Worm (Caenorhabditis elegans) whole organism, L4 larva: Measurements from ENCODE around the gene T01C8.3.

ENCODE experiments used
- F10B5.3 ChIP-seq: sonication (generic microtip); optimal IDR thresholded peaks from 2 replicates; lab custom pipeline; 2016; ENCODE audit warnings: mild to moderate bottlenecking, missing genetic modification characterization, missing compliant biosample characterization
- F44E2.7 ChIP-seq: fragments of 200-800 bp; sonication (Bioruptor generic); IDR thresholded peaks from 2 replicates; pipeline ENCODE4 v2.1.2; 2022; ENCODE audit warnings: missing genetic modification characterization, missing compliant biosample characterization
- F49E8.2 ChIP-seq: sonication (generic microtip); optimal IDR thresholded peaks from 2 replicates; lab custom pipeline; 2016; ENCODE audit warnings: missing compliant biosample characterization, mild to moderate bottlenecking, missing genetic modification characterization, borderline replicate concordance
- T20F7.1 ChIP-seq: fragments of 200-800 bp; sonication (Bioruptor generic); optimal IDR thresholded peaks from 2 replicates; lab custom pipeline; 2018; ENCODE audit warnings: mild to moderate bottlenecking, missing genetic modification characterization, missing compliant biosample characterization
- Y105C5A.15 ChIP-seq: fragments of 200-800 bp; sonication (Bioruptor generic); IDR thresholded peaks from 2 replicates; pipeline ENCODE4 v1.3.6; 2022; ENCODE audit warnings: missing genetic modification characterization, missing compliant biosample characterization
- Y75B8A.6 ChIP-seq: fragments of 200-800 bp; sonication (Bioruptor generic); IDR thresholded peaks from 2 replicates; pipeline ENCODE4 v1.3.6; 2022; ENCODE audit warnings: missing genetic modification reagents, missing genetic modification characterization, missing compliant biosample characterization
- ZK337.2 ChIP-seq: fragments of 200-800 bp; sonication (Bioruptor generic); IDR thresholded peaks from 2 replicates; pipeline ENCODE4 v1.3.6; 2022; ENCODE audit warnings: missing genetic modification reagents, missing genetic modification characterization, missing compliant biosample characterization
- ZK546.5 ChIP-seq, 2 experiments: sonication (generic microtip); optimal IDR thresholded peaks; 2 replicates each; lab custom pipeline; 2017; ENCODE audit warnings: missing biosample characterization in 2 of 2, missing genetic modification characterization in 2 of 2
- aha-1 ChIP-seq: fragments of 150-350 bp; peaks from one replicate; lab custom pipeline; 2014; ENCODE audit warnings: missing biosample characterization, missing genetic modification characterization
- aly-2 ChIP-seq: sonication (generic microtip); optimal IDR thresholded peaks from 2 replicates; lab custom pipeline; 2018; ENCODE audit warnings: missing biosample characterization, missing genetic modification characterization
- attf-4 ChIP-seq: sonication (generic microtip); optimal IDR thresholded peaks from 3 replicates; lab custom pipeline; 2017; ENCODE audit warnings: missing biosample characterization, missing genetic modification characterization
- ceh-20 ChIP-seq: fragments of 200-800 bp; sonication (Bioruptor generic); IDR thresholded peaks from 2 replicates; pipeline ENCODE4 v1.3.6; 2022; ENCODE audit warnings: missing genetic modification reagents, missing genetic modification characterization, missing compliant biosample characterization
- ceh-28 ChIP-seq: fragments of 150-350 bp; optimal IDR thresholded peaks from 2 replicates; lab custom pipeline; 2014; ENCODE audit warnings: missing biosample characterization, missing genetic modification reagents, missing genetic modification characterization
- ceh-62 ChIP-seq: sonication (generic microtip); optimal IDR thresholded peaks from 2 replicates; lab custom pipeline; 2017; ENCODE audit warnings: missing biosample characterization, missing genetic modification characterization
- ces-1 ChIP-seq: fragments of 150-350 bp; sonication (generic microtip); optimal IDR thresholded peaks from 4 replicates; lab custom pipeline; 2014; ENCODE audit warnings: missing biosample characterization, missing genetic modification reagents, missing genetic modification characterization
- ctbp-1 ChIP-seq: fragments of 200-800 bp; sonication (Bioruptor generic); IDR thresholded peaks from 2 replicates; pipeline ENCODE4 v1.3.6; 2022; ENCODE audit warnings: missing genetic modification reagents, missing genetic modification characterization, missing compliant biosample characterization
- daf-12 ChIP-seq: fragments of 150-350 bp; optimal IDR thresholded peaks from 2 replicates; lab custom pipeline; 2014; ENCODE audit warnings: missing biosample characterization, missing genetic modification reagents, missing genetic modification characterization
- daf-16 ChIP-seq, 3 experiments: sonication (generic microtip); optimal IDR thresholded peaks; 2 replicates each; lab custom pipeline; 2016 to 2017; ENCODE audit warnings: missing genetic modification characterization in 3 of 3, missing genetic modification reagents in 3 of 3, mild to moderate bottlenecking in 2 of 3, missing compliant biosample characterization in 2 of 3, missing biosample characterization in 1 of 3, moderate library complexity in 1 of 3
- daf-19 ChIP-seq: fragments of 200-800 bp; sonication (Bioruptor generic); conservative IDR thresholded peaks from 2 replicates; pipeline ENCODE4 v1.3.6; 2022; ENCODE audit warnings: missing genetic modification characterization, missing compliant biosample characterization
- dmd-6 ChIP-seq: fragments of 200-800 bp; sonication (Bioruptor generic); IDR thresholded peaks from 2 replicates; pipeline ENCODE4 v1.3.6; 2022; ENCODE audit warnings: missing genetic modification reagents, missing genetic modification characterization, missing compliant biosample characterization
- dpl-1 ChIP-seq: fragments of 150-350 bp; optimal IDR thresholded peaks from 2 replicates; lab custom pipeline; 2014; ENCODE audit warnings: missing biosample characterization, missing genetic modification reagents, missing genetic modification characterization
- duxl-1 ChIP-seq: sonication (generic microtip); optimal IDR thresholded peaks from 2 replicates; lab custom pipeline; 2016; ENCODE audit warnings: mild to moderate bottlenecking, missing genetic modification characterization, moderate library complexity, missing compliant biosample characterization; ENCODE audit not compliant: poor library complexity
- egl-43 ChIP-seq: fragments of 200-800 bp; sonication (Bioruptor generic); IDR thresholded peaks from 2 replicates; pipeline ENCODE4 v1.3.6; 2022; ENCODE audit warnings: missing genetic modification reagents, missing genetic modification characterization, missing compliant biosample characterization
- fkh-10 ChIP-seq: fragments of 150-350 bp; optimal IDR thresholded peaks from 2 replicates; lab custom pipeline; 2014; ENCODE audit warnings: missing biosample characterization, missing genetic modification reagents, missing genetic modification characterization
- gei-8 ChIP-seq: fragments of 200-800 bp; sonication (Bioruptor generic); optimal IDR thresholded peaks from 2 replicates; lab custom pipeline; 2018; ENCODE audit warnings: mild to moderate bottlenecking, missing genetic modification characterization, missing compliant biosample characterization
- hif-1 ChIP-seq, 2 experiments: sonication (generic microtip); optimal IDR thresholded peaks; 2 replicates each; lab custom pipeline; 2016 to 2017; ENCODE audit warnings: missing compliant biosample characterization in 2 of 2, missing genetic modification characterization in 2 of 2, missing genetic modification reagents in 2 of 2, missing genotype in 2 of 2, mild to moderate bottlenecking in 1 of 2
- lin-1 ChIP-seq: fragments of 200-800 bp; sonication (Bioruptor generic); IDR thresholded peaks from 2 replicates; pipeline ENCODE4 v1.3.6; 2022; ENCODE audit warnings: missing genetic modification reagents, missing genetic modification characterization, missing compliant biosample characterization
- lin-15B ChIP-seq: fragments of 150-350 bp; sonication (generic microtip); optimal IDR thresholded peaks from 3 replicates; lab custom pipeline; 2014; ENCODE audit warnings: missing biosample characterization, missing genetic modification characterization
- lin-38 ChIP-seq: fragments of 200-800 bp; sonication (Bioruptor generic); IDR thresholded peaks from 2 replicates; pipeline ENCODE4 v1.3.6; 2022; ENCODE audit warnings: missing genetic modification reagents, missing genetic modification characterization, missing compliant biosample characterization
- lsy-2 ChIP-seq, 2 experiments: fragments of 150-350 bp in 1 of 2; sonication (generic microtip) in 1 of 2; optimal IDR thresholded peaks; 2 replicates each; lab custom pipeline; 2014 to 2017; ENCODE audit warnings: missing biosample characterization in 2 of 2, missing genetic modification characterization in 2 of 2
- madf-9 ChIP-seq: fragments of 200-800 bp; sonication (Bioruptor generic); conservative IDR thresholded peaks from 2 replicates; pipeline ENCODE4 v1.3.6; 2022; ENCODE audit warnings: missing genetic modification reagents, missing genetic modification characterization, missing compliant biosample characterization
- mxl-2 ChIP-seq: fragments of 200-800 bp; sonication (Bioruptor generic); conservative IDR thresholded peaks from 2 replicates; pipeline ENCODE4 v1.3.6; 2022; ENCODE audit warnings: missing genetic modification reagents, missing genetic modification characterization, missing compliant biosample characterization
- nhr-10 ChIP-seq: fragments of 150-350 bp; optimal IDR thresholded peaks from 2 replicates; lab custom pipeline; 2014; ENCODE audit warnings: missing biosample characterization, missing genetic modification characterization
- nhr-237 ChIP-seq: sonication (generic microtip); optimal IDR thresholded peaks from 2 replicates; lab custom pipeline; 2017; ENCODE audit warnings: missing biosample characterization, missing genetic modification characterization
- nhr-28 ChIP-seq: fragments of 150-350 bp; optimal IDR thresholded peaks from 2 replicates; lab custom pipeline; 2014; ENCODE audit warnings: missing biosample characterization, missing genetic modification characterization
- nhr-41 ChIP-seq: fragments of 200-800 bp; sonication (Bioruptor generic); IDR thresholded peaks from 2 replicates; pipeline ENCODE4 v1.3.6; 2022; ENCODE audit warnings: missing genetic modification reagents, missing genetic modification characterization, missing compliant biosample characterization
- nhr-48 ChIP-seq: sonication (generic microtip); optimal IDR thresholded peaks from 2 replicates; lab custom pipeline; 2016; ENCODE audit warnings: mild to moderate bottlenecking, missing genetic modification characterization, missing compliant biosample characterization
- nhr-6 ChIP-seq: fragments of 150-350 bp; optimal IDR thresholded peaks from 2 replicates; lab custom pipeline; 2014; ENCODE audit warnings: missing biosample characterization, missing genetic modification characterization
- php-3 ChIP-seq: fragments of 200-800 bp; sonication (Bioruptor generic); IDR thresholded peaks from 2 replicates; pipeline ENCODE4 v1.3.6; 2022; ENCODE audit warnings: missing genetic modification reagents, missing genetic modification characterization, missing compliant biosample characterization
- pqm-1 ChIP-seq: sonication (generic microtip); optimal IDR thresholded peaks from 2 replicates; lab custom pipeline; 2017; ENCODE audit warnings: missing biosample characterization, missing genetic modification characterization
- rbr-2 ChIP-seq: sonication (generic microtip); optimal IDR thresholded peaks from 2 replicates; lab custom pipeline; 2016; ENCODE audit warnings: missing genotype, missing genetic modification characterization, missing compliant biosample characterization
- sdz-12 ChIP-seq: fragments of 200-800 bp; sonication (Bioruptor generic); optimal IDR thresholded peaks from 2 replicates; lab custom pipeline; 2018; ENCODE audit warnings: mild to moderate bottlenecking, missing genetic modification characterization, missing compliant biosample characterization
- snpc-4 ChIP-seq: fragments of 150-350 bp; optimal IDR thresholded peaks from 2 replicates; lab custom pipeline; 2014; ENCODE audit warnings: missing biosample characterization, missing genetic modification characterization
- spr-1 ChIP-seq: sonication (generic microtip); optimal IDR thresholded peaks from 2 replicates; lab custom pipeline; 2016; ENCODE audit warnings: mild to moderate bottlenecking, missing genetic modification characterization, missing compliant biosample characterization
- unc-39 ChIP-seq: sonication (generic microtip); optimal IDR thresholded peaks from 2 replicates; lab custom pipeline; 2017; ENCODE audit warnings: missing biosample characterization, missing genetic modification characterization
- unc-62 ChIP-seq, 3 experiments: fragments of 150-350 bp in 1 of 3; sonication (generic microtip); optimal IDR thresholded peaks in 2 of 3; peaks in 1 of 3; 1 replicate in 1 of 3; 2 replicates in 2 of 3; lab custom pipeline; 2014 to 2017; ENCODE audit warnings: missing biosample characterization in 3 of 3, missing genetic modification characterization in 3 of 3, missing genetic modification reagents in 3 of 3, missing genotype in 1 of 3
- zag-1 ChIP-seq: fragments of 150-350 bp; optimal IDR thresholded peaks from 2 replicates; lab custom pipeline; 2014; ENCODE audit warnings: missing biosample characterization, missing genetic modification characterization
- zfp-2 ChIP-seq: sonication (generic microtip); optimal IDR thresholded peaks from 2 replicates; lab custom pipeline; 2016; ENCODE audit warnings: mild to moderate bottlenecking, missing genetic modification characterization, missing compliant biosample characterization
- zfp-3 ChIP-seq: fragments of 200-800 bp; sonication (Bioruptor generic); conservative IDR thresholded peaks from 2 replicates; pipeline ENCODE4 v1.3.6; 2022; ENCODE audit warnings: missing genetic modification reagents, missing genetic modification characterization, missing compliant biosample characterization
- zip-2 ChIP-seq: fragments of 150-350 bp; optimal IDR thresholded peaks from 2 replicates; lab custom pipeline; 2014; ENCODE audit warnings: missing biosample characterization, missing genetic modification characterization
- ztf-7 ChIP-seq: fragments of 150-350 bp; optimal IDR thresholded peaks from 2 replicates; lab custom pipeline; 2014; ENCODE audit warnings: missing biosample characterization, missing genetic modification characterization

Gene T01C8.3

DNA sequence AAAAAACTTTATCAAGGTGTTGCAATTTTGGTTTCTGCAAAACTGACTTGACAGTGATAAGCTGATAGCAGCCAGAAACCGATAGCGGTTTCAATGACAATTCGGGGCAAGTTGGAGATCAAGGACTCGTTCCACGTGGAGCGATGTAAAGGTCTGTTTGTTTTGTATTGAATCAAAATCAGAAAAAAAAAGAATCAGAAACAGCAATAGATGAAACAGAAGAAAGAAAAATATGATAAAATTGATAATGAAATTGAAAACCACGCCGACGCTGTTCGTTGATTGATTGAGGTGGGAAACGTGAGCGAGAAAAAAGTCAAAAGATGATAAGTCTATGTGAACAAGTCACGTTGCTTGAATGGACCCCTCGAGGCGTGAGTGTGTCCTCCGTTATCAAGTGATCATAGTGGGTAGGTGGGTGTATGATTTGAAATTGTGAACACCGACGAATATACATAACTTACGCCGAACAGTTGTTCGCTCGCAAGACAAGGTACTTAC, 7.6 kb downstream of the T01C8.3 start (continued):
- no peak for TF ChIP-seq F44E2.7 (GFP tag; lab: Robert Waterston, UW)
- TF ChIP-seq F49E8.2 = no peak
- no peak for TF ChIP-seq ceh-62 (tag; lab: Kevin White, UChicago)
- no peak for TF ChIP-seq ztf-7
- TF ChIP-seq ceh-28 = no peak
- TF ChIP-seq zip-2 (tag; lab: Kevin White, UChicago) = no peak
- no peak for TF ChIP-seq daf-19 (GFP tag; lab: Robert Waterston, UW)
- no peak for TF ChIP-seq ces-1 (GFP tag; lab: Kevin White, UChicago)
- TF ChIP-seq dpl-1 (GFP tag; lab: Kevin White, UChicago) = no peak
- peak in 1 of 2 experiments; percentile 80 for TF ChIP-seq unc-62 (GFP tag; optimal IDR thresholded peaks at IDR 0.05 in 1 of 2; lab: Kevin White, UChicago)
- no peak for TF ChIP-seq unc-62 (tag; optimal IDR thresholded peaks at IDR 0.05; lab: Kevin White, UChicago)
- no peak for TF ChIP-seq zag-1 (tag; lab: Kevin White, UChicago)
- TF ChIP-seq duxl-1 (tag; lab: Kevin White, UChicago) = no peak
- no peak for TF ChIP-seq snpc-4
- no peak for TF ChIP-seq hif-1 (tag; optimal IDR thresholded peaks at IDR 0.05; lab: Kevin White, UChicago)
- no peak for TF ChIP-seq fkh-10 (GFP tag; lab: Kevin White, UChicago)
- no peak for TF ChIP-seq ZK546.5 (tag; optimal IDR thresholded peaks at IDR 0.05; lab: Kevin White, UChicago)
- no peak for TF ChIP-seq daf-16 (GFP tag; optimal IDR thresholded peaks at IDR 0.05; lab: Kevin White, UChicago)
- TF ChIP-seq daf-16 (tag; optimal IDR thresholded peaks at IDR 0.05; lab: Kevin White, UChicago) = peak; percentile 20
- TF ChIP-seq aha-1 (tag; lab: Kevin White, UChicago) = no peak
- TF ChIP-seq lin-38 = no peak
- TF ChIP-seq mxl-2 (GFP tag; lab: Robert Waterston, UW) = no peak
- TF ChIP-seq gei-8 (GFP tag; lab: Kevin White, UChicago) = no peak
- TF ChIP-seq nhr-6 (tag; lab: Kevin White, UChicago) = no peak
- no peak for TF ChIP-seq ZK337.2
- no peak for TF ChIP-seq spr-1 (tag; lab: Kevin White, UChicago)
- TF ChIP-seq ctbp-1 (GFP tag; lab: Robert Waterston, UW) = no peak
- peak; percentile 64 for TF ChIP-seq nhr-28
- no peak for TF ChIP-seq Y75B8A.6
- TF ChIP-seq pqm-1 = peak; percentile 90
- no peak for TF ChIP-seq lin-1 (GFP tag; lab: Robert Waterston, UW)
- no peak for TF ChIP-seq attf-4 (tag; lab: Kevin White, UChicago)
- peak; percentile 77; the same call in 1 of the 2 replicates for TF ChIP-seq ceh-20 (GFP tag; lab: Robert Waterston, UW)
- no peak for TF ChIP-seq aly-2 (tag; lab: Kevin White, UChicago)
- no peak for TF ChIP-seq sdz-12 (GFP tag; lab: Kevin White, UChicago)
- TF ChIP-seq egl-43 (GFP tag; lab: Robert Waterston, UW) = no peak
- TF ChIP-seq daf-12 (tag; lab: Kevin White, UChicago) = no peak
- TF ChIP-seq madf-9 (GFP tag; lab: Robert Waterston, UW) = no peak

DNA sequence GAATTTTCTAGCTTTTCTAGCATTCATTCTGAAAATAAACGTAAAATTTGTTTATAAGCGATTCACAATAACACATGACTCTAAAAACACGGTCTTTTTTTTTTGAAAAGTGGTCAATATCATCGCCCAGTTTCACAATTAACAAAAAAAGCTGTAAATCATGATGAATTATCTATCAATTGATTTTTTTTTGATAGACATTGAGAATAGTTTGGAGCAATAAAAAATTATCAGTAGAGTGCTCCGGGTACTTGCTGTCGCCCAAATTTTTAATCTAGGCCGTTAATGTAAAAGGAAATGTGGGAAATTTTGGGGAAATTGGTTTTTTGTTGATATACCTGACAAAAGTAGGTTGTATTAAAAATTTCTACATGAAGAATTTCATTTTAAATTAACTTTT, 9.6 kb downstream of the T01C8.3 start:
- TF ChIP-seq Y105C5A.15 (no peak), daf-12 (tag; lab: Kevin White, UChicago) (no peak), ceh-20 (GFP tag; lab: Robert Waterston, UW) (peak; percentile 62; the same call in 1 of the 2 replicates), pqm-1 (peak; percentile 66), nhr-6 (tag; lab: Kevin White, UChicago) (no peak), ztf-7 (no peak), nhr-41 (GFP tag; lab: Robert Waterston, UW) (no peak), nhr-10 (tag; lab: Kevin White, UChicago) (no peak), dmd-6 (GFP tag; lab: Robert Waterston, UW) (peak; percentile 34; the same call in 1 of the 2 replicates), zfp-2 (no peak), unc-39 (tag; lab: Kevin White, UChicago) (no peak), zfp-3 (no peak), daf-16 (GFP tag; optimal IDR thresholded peaks at IDR 0.05; lab: Kevin White, UChicago) (no peak), daf-16 (tag; optimal IDR thresholded peaks at IDR 0.05; lab: Kevin White, UChicago) (no peak), php-3 (peak; percentile 51; the same call in 1 of the 2 replicates), rbr-2 (tag; lab: Kevin White, UChicago) (no peak), lin-15B (no peak), F10B5.3 (no peak), T20F7.1 (GFP tag; lab: Kevin White, UChicago) (no peak), Y75B8A.6 (no peak), nhr-237 (tag; lab: Kevin White, UChicago) (no peak), lsy-2 (tag; optimal IDR thresholded peaks at IDR 0.05; lab: Kevin White, UChicago) (no peak), nhr-48 (tag; lab: Kevin White, UChicago) (no peak)
